Worm (Caenorhabditis elegans) whole organism, young adult: Measurements from ENCODE around the gene R04F11.5.

Source experiments
- Y53G8AR.9 ChIP-seq: fragments of 200-800 bp; sonication (Bioruptor generic); conservative IDR thresholded peaks from 2 replicates; pipeline ENCODE4 v1.3.6; 2022; ENCODE audit warnings: missing genetic modification reagents, missing genetic modification characterization, missing compliant biosample characterization
- Y79H2A.3 ChIP-seq: fragments of 200-800 bp; sonication (Bioruptor generic); conservative IDR thresholded peaks from 2 replicates; pipeline ENCODE4 v1.3.6; 2022; ENCODE audit warnings: missing genetic modification reagents, missing genetic modification characterization, missing compliant biosample characterization
- aptf-2 ChIP-seq: fragments of 200-800 bp; sonication (Bioruptor generic); conservative IDR thresholded peaks from 2 replicates; pipeline ENCODE4 v1.3.6; 2022; ENCODE audit warnings: missing genetic modification reagents, missing genetic modification characterization, missing compliant biosample characterization
- chd-7 ChIP-seq: sonication (generic microtip); optimal IDR thresholded peaks from 2 replicates; lab custom pipeline; 2016; ENCODE audit warnings: mild to moderate bottlenecking, missing genetic modification characterization, moderate library complexity, missing compliant biosample characterization
- him-1 ChIP-seq: sonication (generic microtip); optimal IDR thresholded peaks from 2 replicates; lab custom pipeline; 2016; ENCODE audit warnings: missing genotype, missing genetic modification reagents, missing genetic modification characterization, missing compliant biosample characterization
- snpc-4 ChIP-seq, 5 experiments: fragments of 150-350 bp in 1 of 5; sonication (generic microtip) in 4 of 5; optimal IDR thresholded peaks; 2 replicates each; lab custom pipeline; 2014 to 2018; ENCODE audit warnings: missing genetic modification characterization in 5 of 5, missing biosample characterization in 3 of 5, antibody characterized with exemption in 2 of 5, mild to moderate bottlenecking in 2 of 5, missing compliant biosample characterization in 2 of 5, missing genotype in 2 of 5, moderate library complexity in 2 of 5, missing genetic modification reagents in 1 of 5
- ztf-3 ChIP-seq: fragments of 200-800 bp; sonication (Bioruptor generic); optimal IDR thresholded peaks from 2 replicates; lab custom pipeline; 2018; ENCODE audit warnings: mild to moderate bottlenecking, missing genetic modification characterization, missing compliant biosample characterization

DNA sequence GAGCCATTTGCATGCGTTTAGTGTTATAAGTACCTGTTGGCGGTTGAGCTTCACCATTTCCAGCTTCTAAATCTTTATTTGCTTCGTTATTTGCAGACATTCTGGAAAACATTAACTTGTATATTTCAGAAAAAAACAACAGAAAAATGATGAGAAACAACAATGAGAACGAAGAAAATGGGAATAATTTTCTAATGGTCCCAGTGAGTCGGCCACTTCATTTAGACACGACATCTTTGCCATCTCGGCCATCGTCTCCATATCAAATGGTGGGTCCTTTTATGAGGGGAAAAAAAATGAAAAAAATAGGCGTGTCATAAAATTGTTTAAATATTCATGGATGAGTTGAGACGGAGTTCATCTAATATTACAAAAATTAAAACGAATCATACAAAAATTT lies 28.0 kb upstream of the R04F11.5 start, which contains the start of gene snb-2:
- TF ChIP-seq chd-7 (no peak), Y53G8AR.9 (GFP tag; lab: Robert Waterston, UW) (no peak), aptf-2 (GFP tag; lab: Robert Waterston, UW) (no peak), Y79H2A.3 (GFP tag; lab: Robert Waterston, UW) (no peak), ztf-3 (no peak), him-1 (tag; lab: Kevin White, UChicago) (no peak), snpc-4 (GFP tag; optimal IDR thresholded peaks at IDR 0.05; lab: Kevin White, UChicago) (no peak), snpc-4 (tag; optimal IDR thresholded peaks at IDR 0.05; lab: Kevin White, UChicago) (no peak)
